Worm (Caenorhabditis elegans) whole organism, midembryonic: Measurements from ENCODE around the gene cutl-9.

ENCODE experiments used
- T22C8.4 ChIP-seq: fragments of 200-800 bp; sonication (Bioruptor generic); IDR thresholded peaks from 2 replicates; pipeline ENCODE4 v1.3.6; 2022; ENCODE audit warnings: missing genetic modification characterization, missing compliant biosample characterization
- cog-1 ChIP-seq: sonication (generic microtip); optimal IDR thresholded peaks from 2 replicates; lab custom pipeline; 2016; ENCODE audit warnings: missing genetic modification characterization, missing compliant biosample characterization
- flt-1 ChIP-seq: fragments of 200-800 bp; sonication (Bioruptor generic); IDR thresholded peaks from 2 replicates; pipeline ENCODE4 v1.3.6; 2022; ENCODE audit warnings: missing genetic modification characterization, missing compliant biosample characterization
- klf-2 ChIP-seq: fragments of 200-800 bp; sonication (Bioruptor generic); conservative IDR thresholded peaks from 2 replicates; pipeline ENCODE4 v1.3.6; 2022; ENCODE audit warnings: missing genetic modification reagents, missing genetic modification characterization, missing compliant biosample characterization
- med-1 ChIP-seq: sonication (generic microtip); optimal IDR thresholded peaks from 2 replicates; lab custom pipeline; 2017; ENCODE audit warnings: missing genetic modification characterization, mild to moderate bottlenecking, missing compliant biosample characterization, antibody characterized with exemption, missing genetic modification reagents; ENCODE audit not compliant: insufficient read depth
- ref-1 ChIP-seq: fragments of 200-800 bp; sonication (Bioruptor generic); conservative IDR thresholded peaks from 2 replicates; pipeline ENCODE4 v1.3.6; 2022; ENCODE audit warnings: missing genetic modification reagents, missing genetic modification characterization, missing compliant biosample characterization
- tab-1 ChIP-seq: fragments of 200-800 bp; sonication (Bioruptor generic); IDR thresholded peaks from 2 replicates; pipeline ENCODE4 v1.3.6; 2022; ENCODE audit warnings: missing genetic modification characterization, missing compliant biosample characterization
- ztf-23 ChIP-seq: fragments of 200-800 bp; sonication (Bioruptor generic); IDR thresholded peaks from 2 replicates; pipeline ENCODE4 v1.3.6; 2022; ENCODE audit warnings: missing genetic modification reagents, missing genetic modification characterization, missing compliant biosample characterization
- ztf-29 ChIP-seq: fragments of 200-800 bp; sonication (Bioruptor generic); IDR thresholded peaks from 2 replicates; pipeline ENCODE4 v1.3.6; 2022; ENCODE audit warnings: missing genetic modification reagents, missing genetic modification characterization, missing compliant biosample characterization

ce11 chrII:10596462-10596861 lies 25.6 kb upstream of the cutl-9 start, which contains the start of gene C14A4.7:
- TF ChIP-seq flt-1 (GFP tag; lab: Robert Waterston, UW) = no peak
- no peak for TF ChIP-seq T22C8.4 (GFP tag; lab: Robert Waterston, UW)
- TF ChIP-seq cog-1 (tag; lab: Kevin White, UChicago) = no peak
- TF ChIP-seq ztf-29 = no peak
- no peak for TF ChIP-seq klf-2
- TF ChIP-seq med-1 = no peak
- TF ChIP-seq ztf-23 = no peak
- no peak for TF ChIP-seq ref-1
- no peak for TF ChIP-seq tab-1 (GFP tag; lab: Robert Waterston, UW)
